Worm (Caenorhabditis elegans) whole organism, L2 larva: ENCODE measurements around the gene atf-7.

Source experiments
- C34F6.9 ChIP-seq: fragments of 150-350 bp; optimal IDR thresholded peaks from 2 replicates; lab custom pipeline; 2014; ENCODE audit warnings: missing biosample characterization, missing genetic modification characterization
- F13H6.1 ChIP-seq: sonication (generic microtip); optimal IDR thresholded peaks from 2 replicates; lab custom pipeline; 2016; ENCODE audit warnings: missing genetic modification characterization, missing compliant biosample characterization
- R02D3.7 ChIP-seq: fragments of 150-350 bp; optimal IDR thresholded peaks from 2 replicates; lab custom pipeline; 2014; ENCODE audit warnings: missing biosample characterization, missing genetic modification characterization
- Y55F3AM.14 ChIP-seq: fragments of 200-800 bp; sonication (Bioruptor generic); optimal IDR thresholded peaks from 2 replicates; lab custom pipeline; 2018; ENCODE audit warnings: mild to moderate bottlenecking, missing genetic modification characterization, missing compliant biosample characterization
- ZK546.5 ChIP-seq: sonication (generic microtip); optimal IDR thresholded peaks from 2 replicates; lab custom pipeline; 2017; ENCODE audit warnings: missing biosample characterization, missing genetic modification characterization
- alr-1 ChIP-seq: fragments of 150-350 bp; optimal IDR thresholded peaks from 2 replicates; lab custom pipeline; 2014; ENCODE audit warnings: missing biosample characterization, missing genetic modification characterization
- aly-2 ChIP-seq: fragments of 150-350 bp; optimal IDR thresholded peaks from 2 replicates; lab custom pipeline; 2014; ENCODE audit warnings: missing biosample characterization, missing genetic modification characterization
- ama-1 ChIP-seq: fragments of 150-350 bp; optimal IDR thresholded peaks from 2 replicates; lab custom pipeline; 2018; ENCODE audit warnings: inconsistent platforms
- blmp-1 ChIP-seq: sonication (generic microtip); optimal IDR thresholded peaks from 2 replicates; lab custom pipeline; 2017; ENCODE audit warnings: missing genetic modification characterization, mild to moderate bottlenecking, missing compliant biosample characterization, antibody characterized with exemption, moderate library complexity; ENCODE audit not compliant: insufficient read depth
- ceh-82 ChIP-seq: fragments of 150-350 bp; optimal IDR thresholded peaks from 2 replicates; lab custom pipeline; 2014; ENCODE audit warnings: missing biosample characterization, missing genetic modification characterization
- crh-2 ChIP-seq: sonication (generic microtip); optimal IDR thresholded peaks from 2 replicates; lab custom pipeline; 2017; ENCODE audit warnings: missing biosample characterization, missing genetic modification characterization
- egl-27 ChIP-seq: sonication (generic microtip); optimal IDR thresholded peaks from 3 replicates; lab custom pipeline; 2017; ENCODE audit warnings: missing biosample characterization, missing genetic modification reagents, missing genetic modification characterization
- elt-3 ChIP-seq: sonication (generic microtip); optimal IDR thresholded peaks from 2 replicates; lab custom pipeline; 2017; ENCODE audit warnings: missing biosample characterization, missing genetic modification characterization
- fos-1 ChIP-seq: fragments of 150-350 bp; optimal IDR thresholded peaks from 2 replicates; lab custom pipeline; 2014; ENCODE audit warnings: missing biosample characterization, missing genetic modification characterization
- gmeb-1 ChIP-seq: fragments of 150-350 bp; optimal IDR thresholded peaks from 2 replicates; lab custom pipeline; 2014; ENCODE audit warnings: missing biosample characterization, missing genetic modification characterization
- lin-11 ChIP-seq: fragments of 150-350 bp; sonication (generic microtip); optimal IDR thresholded peaks from 2 replicates; lab custom pipeline; 2014; ENCODE audit warnings: missing biosample characterization, missing genetic modification characterization, inconsistent platforms, mixed read lengths
- lin-13 ChIP-seq: fragments of 150-350 bp; optimal IDR thresholded peaks from 2 replicates; lab custom pipeline; 2014; ENCODE audit warnings: missing biosample characterization, missing genetic modification reagents, missing genetic modification characterization
- lin-39 ChIP-seq: fragments of 150-350 bp; optimal IDR thresholded peaks from 2 replicates; lab custom pipeline; 2014; ENCODE audit warnings: missing biosample characterization, missing genetic modification reagents, missing genetic modification characterization
- lsy-2 ChIP-seq, 2 experiments: fragments of 150-350 bp in 1 of 2; sonication (generic microtip) in 1 of 2; optimal IDR thresholded peaks; 2 replicates each; lab custom pipeline; 2014 to 2017; ENCODE audit warnings: missing biosample characterization in 2 of 2, missing genetic modification characterization in 2 of 2
- mab-5 ChIP-seq: fragments of 150-350 bp; optimal IDR thresholded peaks from 2 replicates; lab custom pipeline; 2014; ENCODE audit warnings: missing biosample characterization, missing genetic modification characterization
- mbf-1 ChIP-seq: sonication (generic microtip); optimal IDR thresholded peaks from 2 replicates; lab custom pipeline; 2017; ENCODE audit warnings: missing biosample characterization, missing genetic modification characterization
- mdl-1 ChIP-seq, 2 experiments: fragments of 150-350 bp in 1 of 2; sonication (generic microtip) in 1 of 2; optimal IDR thresholded peaks; 2 replicates each; lab custom pipeline; 2017; ENCODE audit warnings: missing biosample characterization in 2 of 2, missing genetic modification characterization in 2 of 2
- nhr-11 ChIP-seq: fragments of 150-350 bp; optimal IDR thresholded peaks from 2 replicates; lab custom pipeline; 2014; ENCODE audit warnings: missing biosample characterization, missing genetic modification characterization
- nhr-12 ChIP-seq: fragments of 150-350 bp; optimal IDR thresholded peaks from 2 replicates; lab custom pipeline; 2014; ENCODE audit warnings: missing biosample characterization, missing genetic modification characterization
- nhr-129 ChIP-seq: fragments of 150-350 bp; optimal IDR thresholded peaks from 2 replicates; lab custom pipeline; 2014; ENCODE audit warnings: missing biosample characterization, missing genetic modification characterization
- nhr-21 ChIP-seq: fragments of 150-350 bp; optimal IDR thresholded peaks from 2 replicates; lab custom pipeline; 2014; ENCODE audit warnings: missing biosample characterization, missing genetic modification characterization
- nhr-23 ChIP-seq: fragments of 150-350 bp; optimal IDR thresholded peaks from 2 replicates; lab custom pipeline; 2014; ENCODE audit warnings: missing biosample characterization, missing genetic modification reagents, missing genetic modification characterization
- nhr-237 ChIP-seq: fragments of 150-350 bp; optimal IDR thresholded peaks from 2 replicates; lab custom pipeline; 2014; ENCODE audit warnings: missing biosample characterization, missing genetic modification characterization
- nhr-25 ChIP-seq: fragments of 150-350 bp; sonication (generic microtip); optimal IDR thresholded peaks from 3 replicates; lab custom pipeline; 2014; ENCODE audit warnings: missing biosample characterization, missing genetic modification characterization
- nhr-77 ChIP-seq: fragments of 150-350 bp; optimal IDR thresholded peaks from 2 replicates; lab custom pipeline; 2014; ENCODE audit warnings: missing biosample characterization, missing genetic modification characterization
- peb-1 ChIP-seq: fragments of 150-350 bp; optimal IDR thresholded peaks from 2 replicates; lab custom pipeline; 2014; ENCODE audit warnings: missing biosample characterization, missing genetic modification characterization
- sma-3 ChIP-seq: sonication (generic microtip); optimal IDR thresholded peaks from 2 replicates; lab custom pipeline; 2016; ENCODE audit warnings: missing genetic modification reagents, missing genetic modification characterization, missing compliant biosample characterization
- sma-9 ChIP-seq, 2 experiments: fragments of 150-350 bp in 1 of 2; sonication (generic microtip) in 1 of 2; optimal IDR thresholded peaks; 2 replicates each; lab custom pipeline; 2014 to 2016; ENCODE audit warnings: missing genetic modification characterization in 2 of 2, mild to moderate bottlenecking in 1 of 2, missing biosample characterization in 1 of 2, missing compliant biosample characterization in 1 of 2, missing genetic modification reagents in 1 of 2, moderate library complexity in 1 of 2
- snpc-4 ChIP-seq: fragments of 150-350 bp; optimal IDR thresholded peaks from 2 replicates; lab custom pipeline; 2014; ENCODE audit warnings: missing biosample characterization, missing genetic modification characterization
- unc-39 ChIP-seq: fragments of 150-350 bp; optimal IDR thresholded peaks from 2 replicates; lab custom pipeline; 2014; ENCODE audit warnings: missing biosample characterization, missing genetic modification characterization
- unc-55 ChIP-seq: fragments of 150-350 bp; sonication (generic microtip); optimal IDR thresholded peaks from 3 replicates; lab custom pipeline; 2014; ENCODE audit warnings: missing biosample characterization, missing genetic modification reagents, missing genetic modification characterization
- unc-62 ChIP-seq: fragments of 150-350 bp; optimal IDR thresholded peaks from 2 replicates; lab custom pipeline; 2014; ENCODE audit warnings: missing biosample characterization, missing genetic modification reagents, missing genetic modification characterization
- zag-1 ChIP-seq: fragments of 150-350 bp; optimal IDR thresholded peaks from 2 replicates; lab custom pipeline; 2014; ENCODE audit warnings: missing biosample characterization, missing genetic modification characterization
- ztf-11 ChIP-seq: sonication (generic microtip); optimal IDR thresholded peaks from 2 replicates; lab custom pipeline; 2017; ENCODE audit warnings: missing biosample characterization, missing genetic modification characterization

The atf-7 gene

DNA sequence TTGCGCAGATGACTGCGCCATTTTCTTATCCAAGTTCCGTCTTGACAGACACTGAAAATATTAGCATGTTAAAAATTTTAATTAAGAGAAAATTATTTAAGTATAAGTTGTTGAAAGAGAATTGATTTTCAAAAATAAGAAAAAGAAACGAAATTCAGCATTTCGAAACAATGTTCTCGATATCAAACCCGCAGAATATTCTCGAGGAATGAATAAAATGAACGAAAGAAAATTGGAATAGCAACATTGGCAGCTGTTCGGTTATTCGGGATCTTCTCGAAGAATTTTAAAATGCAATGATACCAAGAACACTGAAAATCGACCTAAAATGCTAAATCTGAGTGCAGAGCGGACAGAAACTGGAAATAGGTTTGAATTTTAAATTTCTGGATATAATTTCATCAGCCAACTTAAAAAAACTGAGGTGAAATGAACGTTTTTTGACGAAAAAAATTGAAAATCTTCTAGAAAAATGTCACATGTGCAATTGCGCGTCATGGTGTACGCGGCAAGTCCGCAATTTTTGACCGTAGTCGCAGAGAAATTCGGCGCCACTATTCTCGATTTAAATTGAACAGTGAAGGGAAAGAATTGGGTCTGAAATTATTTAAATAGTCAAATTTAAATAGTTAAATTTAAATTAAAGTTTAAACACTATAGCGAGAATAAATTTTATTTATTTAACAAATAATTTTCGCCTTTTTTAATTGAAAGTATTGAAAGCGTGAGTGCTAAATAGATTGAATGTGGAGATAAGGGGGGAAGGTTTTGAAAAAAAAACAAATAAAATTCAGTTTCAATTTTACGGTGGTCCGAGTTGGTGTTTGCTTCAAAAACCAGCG is 9.4 kb upstream of the atf-7 start, which contains the start of the genes cct-5 and F25F2.1:
TSS of gene cct-5 (minus strand) at position 51 of the 842 bp plus-strand sequence.
TSS of gene F25F2.1 (plus strand) at position 792 of the 842 bp plus-strand sequence.
- peak; percentile 76 for TF ChIP-seq C34F6.9 (tag; lab: Kevin White, UChicago)
- TF ChIP-seq lsy-2 (tag; optimal IDR thresholded peaks at IDR 0.05; lab: Kevin White, UChicago), result peak; percentile 61 to 95
- peak; percentile 76 for TF ChIP-seq unc-55 (GFP tag; lab: Kevin White, UChicago)
- TF ChIP-seq ama-1 (lab: Kevin White, UChicago), result peak; percentile 37
- TF ChIP-seq blmp-1 (tag; lab: Kevin White, UChicago), result no peak
- TF ChIP-seq sma-9 (GFP tag; optimal IDR thresholded peaks at IDR 0.05; lab: Kevin White, UChicago), result peak; percentile 49
- no peak for TF ChIP-seq sma-9 (tag; optimal IDR thresholded peaks at IDR 0.05; lab: Kevin White, UChicago)
- TF ChIP-seq lin-13 (GFP tag; lab: Kevin White, UChicago), result peak; percentile 51
- peak; percentile 36 for TF ChIP-seq sma-3
- no peak for TF ChIP-seq ZK546.5 (tag; lab: Kevin White, UChicago)
- peak; percentile 23 for TF ChIP-seq fos-1 (tag; lab: Kevin White, UChicago)
- TF ChIP-seq alr-1 (tag; lab: Kevin White, UChicago), result no peak
- TF ChIP-seq F13H6.1 (tag; lab: Kevin White, UChicago), result peak; percentile 19
- TF ChIP-seq nhr-129 (tag; lab: Kevin White, UChicago), result peak; percentile 57
- TF ChIP-seq crh-2 (tag; lab: Kevin White, UChicago), result peak; percentile 71
- TF ChIP-seq Y55F3AM.14 (GFP tag; lab: Kevin White, UChicago), result no peak
- TF ChIP-seq lin-39 (tag; lab: Kevin White, UChicago), result no peak
- TF ChIP-seq zag-1 (tag; lab: Kevin White, UChicago), result no peak
- no peak for TF ChIP-seq elt-3
- TF ChIP-seq snpc-4, result peak; percentile 23
- TF ChIP-seq gmeb-1 (tag; lab: Kevin White, UChicago), result peak; percentile 76
- TF ChIP-seq unc-39 (tag; lab: Kevin White, UChicago), result no peak
- TF ChIP-seq aly-2 (tag; lab: Kevin White, UChicago), result no peak
- no peak for TF ChIP-seq R02D3.7 (tag; lab: Kevin White, UChicago)

- peak; percentile 42 for TF ChIP-seq sma-9 (GFP tag; optimal IDR thresholded peaks at IDR 0.05; lab: Kevin White, UChicago)
- no peak for TF ChIP-seq sma-9 (tag; optimal IDR thresholded peaks at IDR 0.05; lab: Kevin White, UChicago)
- peak; percentile 89 for TF ChIP-seq fos-1 (tag; lab: Kevin White, UChicago)
- no peak for TF ChIP-seq lin-11
- TF ChIP-seq alr-1 (tag; lab: Kevin White, UChicago), result no peak
- peak; percentile 28 for TF ChIP-seq crh-2 (tag; lab: Kevin White, UChicago)
- TF ChIP-seq nhr-129 (tag; lab: Kevin White, UChicago), result no peak
- no peak for TF ChIP-seq nhr-21 (tag; lab: Kevin White, UChicago)
These were observed 7.8 kb upstream of the atf-7 start for ce11 chrIII:4506590-4507128.

DNA sequence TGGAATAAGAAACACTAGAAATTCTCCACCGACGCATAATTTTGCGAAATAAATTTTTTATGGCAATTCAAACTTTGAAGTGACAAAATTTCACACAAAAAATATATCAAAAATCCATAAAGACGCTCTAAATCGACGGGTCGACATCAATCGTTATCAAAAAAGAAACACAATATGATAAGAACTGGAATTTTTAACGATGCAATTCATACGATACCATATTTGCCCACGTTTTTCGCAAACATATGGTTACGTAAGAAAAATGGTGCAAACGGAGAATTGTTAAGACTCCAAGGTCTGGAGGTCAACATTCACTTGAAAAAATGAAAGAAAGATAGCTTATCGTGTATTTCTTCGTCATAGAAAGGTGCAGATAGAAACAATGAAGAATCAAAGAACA is 7.3 kb upstream of the atf-7 start:
- peak; percentile 73 for TF ChIP-seq sma-9 (GFP tag; optimal IDR thresholded peaks at IDR 0.05; lab: Kevin White, UChicago)
- TF ChIP-seq sma-9 (tag; optimal IDR thresholded peaks at IDR 0.05; lab: Kevin White, UChicago), result no peak
- peak; percentile 69 for TF ChIP-seq fos-1 (tag; lab: Kevin White, UChicago)
- TF ChIP-seq mdl-1 (tag; optimal IDR thresholded peaks at IDR 0.05; lab: Kevin White, UChicago), result no peak

- no peak for TF ChIP-seq peb-1 (tag; lab: Kevin White, UChicago)
- peak; percentile 23 for TF ChIP-seq alr-1 (tag; lab: Kevin White, UChicago)
- TF ChIP-seq ztf-11, result no peak
- no peak for TF ChIP-seq nhr-237 (tag; lab: Kevin White, UChicago)
- TF ChIP-seq unc-62 (GFP tag; lab: Kevin White, UChicago), result no peak
- TF ChIP-seq nhr-11 (tag; lab: Kevin White, UChicago), result no peak
- no peak for TF ChIP-seq gmeb-1 (tag; lab: Kevin White, UChicago)
- TF ChIP-seq ZK546.5 (tag; lab: Kevin White, UChicago), result no peak
- TF ChIP-seq crh-2 (tag; lab: Kevin White, UChicago), result no peak
- no peak for TF ChIP-seq fos-1 (tag; lab: Kevin White, UChicago)
- TF ChIP-seq ceh-82 (tag; lab: Kevin White, UChicago), result no peak
- no peak for TF ChIP-seq mab-5 (tag; lab: Kevin White, UChicago)
- no peak for TF ChIP-seq nhr-23 (tag; lab: Kevin White, UChicago)
- TF ChIP-seq mdl-1 (tag; optimal IDR thresholded peaks at IDR 0.05; lab: Kevin White, UChicago), result no peak
- no peak for TF ChIP-seq mbf-1 (tag; lab: Kevin White, UChicago)
- no peak for TF ChIP-seq sma-3
- TF ChIP-seq Y55F3AM.14 (GFP tag; lab: Kevin White, UChicago), result no peak
- no peak for TF ChIP-seq nhr-77 (tag; lab: Kevin White, UChicago)
- TF ChIP-seq unc-39 (tag; lab: Kevin White, UChicago), result peak; percentile 42
- TF ChIP-seq nhr-25 (tag; lab: Kevin White, UChicago), result no peak
- TF ChIP-seq lin-39 (tag; lab: Kevin White, UChicago), result no peak
- TF ChIP-seq blmp-1 (tag; lab: Kevin White, UChicago), result no peak
- no peak for TF ChIP-seq lin-13 (GFP tag; lab: Kevin White, UChicago)
- TF ChIP-seq egl-27, result no peak
- peak; percentile 57 for TF ChIP-seq F13H6.1 (tag; lab: Kevin White, UChicago)
- peak; percentile 32 for TF ChIP-seq unc-55 (GFP tag; lab: Kevin White, UChicago)
- no peak for TF ChIP-seq snpc-4
- peak; percentile 72 for TF ChIP-seq nhr-129 (tag; lab: Kevin White, UChicago)
- no peak for TF ChIP-seq elt-3
- peak; percentile 22 for TF ChIP-seq C34F6.9 (tag; lab: Kevin White, UChicago)
- no peak for TF ChIP-seq aly-2 (tag; lab: Kevin White, UChicago)
- no peak for TF ChIP-seq nhr-12 (tag; lab: Kevin White, UChicago)
- peak; percentile 20 for TF ChIP-seq lin-11
These were observed 6.9 kb upstream of the atf-7 start for ce11 chrIII:4505726-4506125.
